Worm (Caenorhabditis elegans): ENCODE results near the gene srt-14.

The srt-14 gene

DNA sequence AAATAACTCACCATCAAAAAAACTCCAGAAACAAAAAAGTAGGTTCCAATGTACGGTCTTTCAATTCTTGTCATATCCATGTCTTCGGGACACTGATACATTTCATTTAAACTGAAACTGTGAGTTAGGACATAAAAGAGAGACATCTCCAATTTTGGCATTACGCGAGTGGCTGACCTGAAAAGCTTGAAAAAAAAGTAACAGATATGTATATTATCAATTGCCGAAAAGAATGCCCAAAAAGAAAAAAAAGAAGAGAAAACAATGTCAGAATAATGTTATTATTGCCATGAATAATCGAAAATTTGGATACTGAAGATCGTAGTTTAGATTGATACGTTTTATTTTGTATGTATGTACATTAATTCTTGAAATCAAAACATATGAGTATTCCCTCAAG is at the start of gene srt-14:
srt-14 (minus strand) TSS at position 101 of the 400 bp plus-strand sequence.
- TF ChIP-seq hlh-17 (GFP tag; optimal IDR thresholded peaks at IDR 0.05; ENCODE audit: borderline replicate concordance): no peak
- no peak for TF ChIP-seq snu-23 (GFP tag; optimal IDR thresholded peaks at IDR 0.05)
- no peak for TF ChIP-seq dpl-1 (GFP tag; optimal IDR thresholded peaks at IDR 0.05)
- no peak for TF ChIP-seq nhr-71 (tag; optimal IDR thresholded peaks at IDR 0.05)
- no peak for TF ChIP-seq lin-14 (GFP tag; optimal IDR thresholded peaks at IDR 0.05)
- TF ChIP-seq nhr-84 (tag; optimal IDR thresholded peaks at IDR 0.05): no peak
- TF ChIP-seq lir-3 (tag; optimal IDR thresholded peaks at IDR 0.05; ENCODE audit: poor library complexity): no peak
- TF ChIP-seq unc-62 (GFP tag; optimal IDR thresholded peaks at IDR 0.05): no peak
- no peak for TF ChIP-seq fkh-4 (tag; optimal IDR thresholded peaks at IDR 0.05; ENCODE audit: borderline replicate concordance)
- TF ChIP-seq nhr-20 (tag; optimal IDR thresholded peaks at IDR 0.05): no peak
- no peak for TF ChIP-seq fos-1 (tag; optimal IDR thresholded peaks at IDR 0.05)
- no peak for TF ChIP-seq swsn-7 (tag; optimal IDR thresholded peaks at IDR 0.05)

DNA sequence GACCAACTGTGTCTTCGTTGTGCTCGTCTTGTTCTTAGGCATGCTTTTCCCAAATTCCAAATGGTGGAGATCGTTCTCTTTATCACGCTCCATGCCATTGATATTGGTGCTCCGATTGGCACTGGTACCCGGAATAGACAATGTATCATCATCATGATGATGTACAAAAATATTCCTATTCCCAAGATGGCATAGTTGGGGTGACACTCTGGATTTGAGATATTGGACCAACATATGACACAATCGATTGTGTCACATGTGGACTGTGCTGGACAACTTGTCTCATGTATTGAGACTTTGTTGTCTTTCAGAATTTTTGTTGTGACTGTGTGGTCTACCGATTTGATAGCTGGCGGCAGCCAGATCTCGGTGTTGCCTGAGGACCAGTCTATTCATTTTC is 47.9 kb upstream of the srt-14 start:
- TF ChIP-seq elt-2 (tag; optimal IDR thresholded peaks at IDR 0.05) (no peak), rnt-1 (tag; optimal IDR thresholded peaks at IDR 0.05) (no peak), lsy-2 (tag; optimal IDR thresholded peaks at IDR 0.05) (no peak), tlp-1 (tag; optimal IDR thresholded peaks at IDR 0.05) (no peak), nhr-237 (tag; optimal IDR thresholded peaks at IDR 0.05) (no peak), isw-1 (GFP tag; IDR thresholded peaks at IDR 0.05) (no peak), jun-1 (tag; optimal IDR thresholded peaks at IDR 0.05) (no peak), dpl-1 (GFP tag; optimal IDR thresholded peaks at IDR 0.05) (no peak), nhr-84 (tag; optimal IDR thresholded peaks at IDR 0.05) (no peak), ceh-90 (tag; optimal IDR thresholded peaks at IDR 0.05) (no peak), sox-4 (tag; optimal IDR thresholded peaks at IDR 0.05) (no peak), F16B12.6 (tag; optimal IDR thresholded peaks at IDR 0.05) (no peak), irx-1 (tag; optimal IDR thresholded peaks at IDR 0.05) (no peak), nhr-77 (tag; optimal IDR thresholded peaks at IDR 0.05) (no peak), unc-30 (tag; optimal IDR thresholded peaks at IDR 0.05) (no peak), aha-1 (tag; optimal IDR thresholded peaks at IDR 0.05) (no peak), mab-9 (GFP tag; IDR thresholded peaks at IDR 0.05) (no peak), lin-13 (GFP tag; optimal IDR thresholded peaks at IDR 0.05) (no peak)

DNA sequence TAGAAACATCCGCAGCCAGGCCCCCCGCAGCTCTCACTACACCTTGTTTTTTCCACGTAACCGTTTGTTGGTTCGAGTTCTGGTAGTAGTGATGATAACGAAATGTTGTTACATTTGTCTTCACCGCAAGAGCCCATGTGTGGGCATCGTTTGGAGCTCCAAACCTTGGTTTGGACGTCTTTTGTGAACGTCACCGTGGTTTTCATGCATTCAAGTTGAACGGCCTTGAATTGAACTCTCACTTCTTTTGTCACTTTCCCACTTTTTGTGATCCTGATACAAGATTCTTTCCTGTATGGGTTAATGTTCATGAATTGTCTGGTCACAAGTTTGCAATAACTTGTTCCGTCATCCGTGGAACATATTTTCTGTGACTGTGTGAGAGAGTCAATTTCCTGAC is 47.4 kb upstream of the srt-14 start:
- TF ChIP-seq C34B4.2 (tag; optimal IDR thresholded peaks at IDR 0.05) (no peak), zag-1 (tag; optimal IDR thresholded peaks at IDR 0.05) (no peak), jun-1 (tag; optimal IDR thresholded peaks at IDR 0.05) (no peak), aly-2 (tag; optimal IDR thresholded peaks at IDR 0.05) (no peak), unc-30 (tag; optimal IDR thresholded peaks at IDR 0.05) (no peak), elt-3 (tag; optimal IDR thresholded peaks at IDR 0.05) (no peak), nhr-11 (tag; optimal IDR thresholded peaks at IDR 0.05) (no peak), fkh-4 (tag; optimal IDR thresholded peaks at IDR 0.05; ENCODE audit: borderline replicate concordance) (no peak), unc-98 (GFP tag; IDR thresholded peaks at IDR 0.05) (no peak), ztf-4 (tag; optimal IDR thresholded peaks at IDR 0.05) (no peak), lin-35 (GFP tag; optimal IDR thresholded peaks at IDR 0.05) (no peak), isw-1 (GFP tag; IDR thresholded peaks at IDR 0.05) (no peak), F16B12.6 (tag; optimal IDR thresholded peaks at IDR 0.05) (no peak)

DNA sequence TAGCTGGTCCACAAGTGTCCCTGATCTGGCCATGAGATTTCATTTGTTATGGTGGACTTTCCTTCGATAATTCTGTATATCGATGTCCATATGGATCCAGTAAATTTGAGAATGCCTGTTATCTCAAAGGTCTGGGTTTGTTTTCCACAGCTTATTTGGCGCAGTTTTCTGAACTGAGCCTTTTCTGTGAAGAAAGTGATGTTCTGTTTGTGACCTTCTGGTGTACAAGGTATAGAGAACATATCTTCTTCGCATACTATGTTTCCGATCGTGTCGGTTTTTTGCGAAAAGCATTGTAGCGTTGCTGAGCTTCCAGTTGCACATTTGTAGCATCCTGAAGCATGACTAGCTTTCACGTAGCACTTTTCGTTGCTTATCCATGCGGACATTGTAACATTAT is 46.5 kb upstream of the srt-14 start:
- TF ChIP-seq jun-1 (tag; optimal IDR thresholded peaks at IDR 0.05): no peak
- no peak for TF ChIP-seq mab-9 (GFP tag; IDR thresholded peaks at IDR 0.05)
- TF ChIP-seq lin-35 (GFP tag; optimal IDR thresholded peaks at IDR 0.05): no peak
- no peak for TF ChIP-seq nhr-237 (tag; optimal IDR thresholded peaks at IDR 0.05)
- no peak for TF ChIP-seq dsc-1 (tag; optimal IDR thresholded peaks at IDR 0.05)
- no peak for TF ChIP-seq mef-2 (tag; optimal IDR thresholded peaks at IDR 0.05)
- TF ChIP-seq lin-14 (GFP tag; optimal IDR thresholded peaks at IDR 0.05): no peak
- no peak for TF ChIP-seq hlh-4 (tag; optimal IDR thresholded peaks at IDR 0.05)
- no peak for TF ChIP-seq isw-1 (GFP tag; IDR thresholded peaks at IDR 0.05)
- no peak for TF ChIP-seq lsy-2 (tag; optimal IDR thresholded peaks at IDR 0.05)
- no peak for TF ChIP-seq ets-5 (GFP tag; IDR thresholded peaks at IDR 0.05)
- TF ChIP-seq nhr-77 (tag; optimal IDR thresholded peaks at IDR 0.05): no peak
- no peak for TF ChIP-seq ceh-8 (GFP tag; optimal IDR thresholded peaks at IDR 0.05)
- no peak for TF ChIP-seq elt-2 (tag; optimal IDR thresholded peaks at IDR 0.05)

Data from whole organism, L1 larva.